Worm (Caenorhabditis elegans) whole organism, early embryonic: ENCODE data around the gene srlf-20.

Experiments
- B0310.2 ChIP-seq: sonication (generic microtip); optimal IDR thresholded peaks from 2 replicates; lab custom pipeline; 2016; ENCODE audit warnings: mild to moderate bottlenecking, missing genetic modification characterization, missing compliant biosample characterization
- F13C5.2 ChIP-seq: sonication (generic microtip); optimal IDR thresholded peaks from 2 replicates; lab custom pipeline; 2017; ENCODE audit warnings: mild to moderate bottlenecking, missing genetic modification characterization, inconsistent platforms, missing compliant biosample characterization
- aly-1 ChIP-seq: sonication (generic microtip); optimal IDR thresholded peaks from 2 replicates; lab custom pipeline; 2016; ENCODE audit warnings: missing genetic modification characterization, missing compliant biosample characterization
- ama-1 ChIP-seq: fragments of 150-350 bp; optimal IDR thresholded peaks from 2 replicates; lab custom pipeline; 2014
- ceh-13 ChIP-seq: fragments of 200-800 bp; sonication (Bioruptor generic); optimal IDR thresholded peaks from 2 replicates; lab custom pipeline; 2018; ENCODE audit warnings: mild to moderate bottlenecking, missing genetic modification characterization, missing compliant biosample characterization
- ceh-36 ChIP-seq: sonication (generic microtip); optimal IDR thresholded peaks from 2 replicates; lab custom pipeline; 2016; ENCODE audit warnings: missing genetic modification characterization, inconsistent platforms, missing compliant biosample characterization
- ets-7 ChIP-seq: sonication (generic microtip); optimal IDR thresholded peaks from 2 replicates; lab custom pipeline; 2016; ENCODE audit warnings: missing genotype, missing genetic modification characterization, missing compliant biosample characterization
- flt-1 ChIP-seq: fragments of 200-800 bp; sonication (Bioruptor generic); IDR thresholded peaks from 2 replicates; pipeline ENCODE4 v1.3.6; 2022; ENCODE audit warnings: missing genetic modification characterization, missing compliant biosample characterization
- hmbx-1 ChIP-seq: sonication (generic microtip); optimal IDR thresholded peaks from 2 replicates; lab custom pipeline; 2016; ENCODE audit warnings: mild to moderate bottlenecking, missing genetic modification characterization, missing compliant biosample characterization
- hmg-4 ChIP-seq: fragments of 200-800 bp; sonication (Bioruptor generic); optimal IDR thresholded peaks from 2 replicates; lab custom pipeline; 2018; ENCODE audit warnings: mild to moderate bottlenecking, missing genetic modification characterization, missing compliant biosample characterization
- hnd-1 ChIP-seq: sonication (generic microtip); optimal IDR thresholded peaks from 2 replicates; lab custom pipeline; 2016; ENCODE audit warnings: missing genetic modification characterization, missing compliant biosample characterization
- pes-1 ChIP-seq: fragments of 200-800 bp; sonication (Bioruptor generic); IDR thresholded peaks from 2 replicates; pipeline ENCODE4 v1.3.6; 2022; ENCODE audit warnings: missing genetic modification reagents, missing genetic modification characterization, missing compliant biosample characterization
- scrt-1 ChIP-seq: fragments of 200-800 bp; sonication (Bioruptor generic); IDR thresholded peaks from 2 replicates; pipeline ENCODE4 v1.3.6; 2022; ENCODE audit warnings: missing genetic modification characterization, missing compliant biosample characterization
- sea-1 ChIP-seq: fragments of 200-800 bp; sonication (Bioruptor generic); conservative IDR thresholded peaks from 2 replicates; pipeline ENCODE4 v1.3.6; 2022; ENCODE audit warnings: missing genetic modification characterization, missing compliant biosample characterization
- tbx-11 ChIP-seq: fragments of 200-800 bp; sonication (Bioruptor generic); IDR thresholded peaks from 2 replicates; pipeline ENCODE4 v1.3.6; 2022; ENCODE audit warnings: missing genetic modification characterization, missing compliant biosample characterization
- tbx-37 ChIP-seq: fragments of 200-800 bp; sonication (Bioruptor generic); conservative IDR thresholded peaks from 2 replicates; pipeline ENCODE4 v1.3.6; 2022; ENCODE audit warnings: missing genetic modification reagents, missing genetic modification characterization, missing compliant biosample characterization
- tra-4 ChIP-seq: sonication (generic microtip); optimal IDR thresholded peaks from 2 replicates; lab custom pipeline; 2017; ENCODE audit warnings: missing genetic modification characterization, missing compliant biosample characterization

Gene srlf-20

ce11 chrV:911474-911873, 17.7 kb downstream of the srlf-20 start, which contains the start of gene adh-5:
TSS of gene adh-5 (plus strand) at chrV:911774.
- TF ChIP-seq hmbx-1 (tag; lab: Kevin White, UChicago) (no peak), flt-1 (GFP tag; lab: Robert Waterston, UW) (no peak), tra-4 (tag; lab: Kevin White, UChicago) (no peak), hnd-1 (tag; lab: Kevin White, UChicago) (no peak), tbx-37 (GFP tag; lab: Robert Waterston, UW) (no peak), tbx-11 (no peak), ceh-13 (GFP tag; lab: Kevin White, UChicago) (no peak), sea-1 (GFP tag; lab: Robert Waterston, UW) (no peak)

- TF ChIP-seq tra-4 (tag; lab: Kevin White, UChicago) = no peak
- no peak for TF ChIP-seq ceh-13 (GFP tag; lab: Kevin White, UChicago)
- no peak for TF ChIP-seq aly-1
- no peak for TF ChIP-seq pes-1
- no peak for TF ChIP-seq hmbx-1 (tag; lab: Kevin White, UChicago)
- no peak for TF ChIP-seq ets-7 (tag; lab: Kevin White, UChicago)
Observed at ce11 chrV:915716-916115, 21.9 kb downstream of the srlf-20 start.

- no peak for TF ChIP-seq tbx-11
- TF ChIP-seq flt-1 (GFP tag; lab: Robert Waterston, UW) = no peak
- TF ChIP-seq ets-7 (tag; lab: Kevin White, UChicago) = no peak
- no peak for TF ChIP-seq ceh-13 (GFP tag; lab: Kevin White, UChicago)
- TF ChIP-seq aly-1 = no peak
- no peak for TF ChIP-seq ama-1 (lab: Kevin White, UChicago)
- no peak for TF ChIP-seq F13C5.2
- TF ChIP-seq hmg-4 (GFP tag; lab: Kevin White, UChicago) = no peak
- TF ChIP-seq ceh-36 (tag; lab: Kevin White, UChicago) = no peak
- TF ChIP-seq sea-1 (GFP tag; lab: Robert Waterston, UW) = no peak
- TF ChIP-seq tra-4 (tag; lab: Kevin White, UChicago) = no peak
- TF ChIP-seq pes-1 = no peak
- TF ChIP-seq B0310.2 (tag; lab: Kevin White, UChicago) = no peak
- no peak for TF ChIP-seq tbx-37 (GFP tag; lab: Robert Waterston, UW)
- no peak for TF ChIP-seq scrt-1 (GFP tag; lab: Robert Waterston, UW)
Observed at ce11 chrV:917488-917887, 23.7 kb downstream of the srlf-20 start, which contains the start of gene H24K24.2. TSS of gene H24K24.2 (plus strand) at chrV:917788.

DNA sequence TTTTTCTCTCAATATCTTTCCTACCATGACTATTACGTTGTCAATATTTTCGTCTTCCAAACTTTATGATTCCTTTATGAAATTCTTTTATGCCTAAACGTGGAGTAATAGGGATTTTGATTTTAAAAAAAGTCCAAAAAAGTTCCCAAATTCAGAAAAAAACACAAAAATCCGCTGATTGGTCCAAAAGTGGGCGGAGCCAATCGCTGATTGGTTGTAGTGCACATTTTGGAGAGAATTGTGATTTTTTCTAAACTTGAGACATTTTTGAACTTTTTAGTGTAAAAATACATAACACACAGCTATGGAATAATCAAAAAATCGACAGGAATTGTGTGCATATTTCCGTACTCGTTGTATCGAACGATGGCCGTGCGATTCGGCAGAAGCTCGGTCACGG, 45.6 kb downstream of the srlf-20 start:
- TF ChIP-seq tbx-11 (no peak), ama-1 (lab: Kevin White, UChicago) (no peak), B0310.2 (tag; lab: Kevin White, UChicago) (no peak), F13C5.2 (no peak), flt-1 (GFP tag; lab: Robert Waterston, UW) (no peak), ceh-36 (tag; lab: Kevin White, UChicago) (no peak)

DNA sequence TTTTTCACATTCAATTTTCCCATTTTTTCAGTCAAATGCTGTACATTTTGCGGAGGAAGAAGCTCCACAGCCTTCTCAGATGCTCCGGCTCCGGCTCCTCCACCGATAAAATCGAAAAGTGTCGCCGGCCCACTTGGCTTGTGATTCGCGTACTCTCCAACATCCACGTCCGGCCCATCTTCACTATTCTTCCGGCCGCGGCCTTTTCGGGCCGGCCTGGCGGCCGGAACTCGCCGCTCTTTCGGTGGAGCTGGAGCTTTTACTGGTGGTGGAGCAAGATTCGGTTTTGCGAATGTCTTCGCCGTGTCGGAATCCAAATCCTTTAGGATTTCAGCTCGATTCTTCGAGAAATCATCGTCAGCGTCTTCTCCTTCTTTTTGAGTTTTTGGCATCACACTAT, 48.8 kb downstream of the srlf-20 start:
- TF ChIP-seq scrt-1 (GFP tag; lab: Robert Waterston, UW) (no peak), hmbx-1 (tag; lab: Kevin White, UChicago) (no peak), hnd-1 (tag; lab: Kevin White, UChicago) (no peak), F13C5.2 (no peak), ama-1 (lab: Kevin White, UChicago) (no peak), flt-1 (GFP tag; lab: Robert Waterston, UW) (no peak), tra-4 (tag; lab: Kevin White, UChicago) (no peak), B0310.2 (tag; lab: Kevin White, UChicago) (no peak), ceh-13 (GFP tag; lab: Kevin White, UChicago) (no peak), pes-1 (no peak), tbx-11 (no peak), ceh-36 (tag; lab: Kevin White, UChicago) (no peak), sea-1 (GFP tag; lab: Robert Waterston, UW) (no peak), aly-1 (no peak), hmg-4 (GFP tag; lab: Kevin White, UChicago) (no peak), tbx-37 (GFP tag; lab: Robert Waterston, UW) (no peak), ets-7 (tag; lab: Kevin White, UChicago) (no peak)
